Worm (Caenorhabditis elegans): ENCODE data around the gene C25F9.13.

C25F9.13 gene

DNA sequence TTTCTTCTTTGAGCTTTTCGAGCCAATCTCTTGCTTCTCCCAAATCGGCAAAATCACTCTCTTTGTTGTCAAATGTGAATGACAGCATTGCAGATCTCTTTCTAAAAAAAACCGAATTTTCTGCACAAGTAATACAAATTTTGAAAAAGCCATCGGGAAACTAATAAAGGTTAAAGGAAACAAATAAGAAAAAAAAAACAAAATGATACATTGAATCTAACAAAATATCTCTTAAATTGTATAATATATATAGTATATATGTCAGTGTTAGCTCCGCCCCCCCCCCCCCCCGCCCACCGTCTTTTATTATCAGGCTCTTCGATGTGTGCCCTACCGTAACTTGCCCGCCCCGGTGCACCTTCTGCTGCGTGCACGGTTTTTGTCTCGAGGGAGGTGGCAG, 34.2 kb upstream of the C25F9.13 start, which contains the start of gene C25F9.11:
Gene C25F9.11 (minus strand): TSS at position 101 of the 400 bp plus-strand sequence.
- TF ChIP-seq dve-1 (tag; optimal IDR thresholded peaks at IDR 0.05) (no peak), unc-55 (GFP tag; optimal IDR thresholded peaks at IDR 0.05) (no peak), madf-2 (tag; optimal IDR thresholded peaks at IDR 0.05) (no peak), ceh-31 (tag; optimal IDR thresholded peaks at IDR 0.05) (no peak), sox-4 (tag; optimal IDR thresholded peaks at IDR 0.05) (no peak), che-1 (tag; optimal IDR thresholded peaks at IDR 0.05) (no peak), C38D4.7 (GFP tag; optimal IDR thresholded peaks at IDR 0.05) (no peak), pros-1 (tag; optimal IDR thresholded peaks at IDR 0.05) (no peak), nfya-1 (tag; optimal IDR thresholded peaks at IDR 0.05) (no peak), odd-2 (tag; optimal IDR thresholded peaks at IDR 0.05) (no peak), T23F11.4 (GFP tag; optimal IDR thresholded peaks at IDR 0.05) (no peak), ztf-16 (tag; optimal IDR thresholded peaks at IDR 0.05) (no peak), elt-2 (tag; optimal IDR thresholded peaks at IDR 0.05) (no peak), hlh-13 (GFP tag; optimal IDR thresholded peaks at IDR 0.05) (no peak)

DNA sequence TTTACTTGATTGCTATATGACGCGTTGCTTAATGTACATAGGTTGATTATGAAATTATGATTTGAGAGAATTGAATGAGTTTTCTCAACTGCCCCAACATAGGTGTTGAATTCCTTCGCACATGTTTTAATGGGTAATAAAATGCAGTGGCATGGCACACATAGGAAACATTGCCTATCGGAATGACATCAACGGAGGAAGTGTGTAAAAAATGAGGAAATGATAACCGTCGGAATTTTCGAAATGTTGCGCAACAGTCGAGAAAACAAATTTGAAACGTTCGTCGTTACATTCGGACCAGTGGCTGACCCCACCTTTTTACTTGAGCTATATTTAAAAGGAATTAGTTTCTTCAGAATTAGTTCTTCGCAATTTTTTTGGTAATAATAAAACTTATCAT, 33.2 kb upstream of the C25F9.13 start:
- TF ChIP-seq hlh-13 (GFP tag; optimal IDR thresholded peaks at IDR 0.05) (no peak), sox-2 (GFP tag; IDR thresholded peaks at IDR 0.05) (no peak), ceh-48 (tag; optimal IDR thresholded peaks at IDR 0.05) (no peak), ceh-9 (tag; optimal IDR thresholded peaks at IDR 0.05) (no peak), Y22D7AL.16 (tag; optimal IDR thresholded peaks at IDR 0.05) (no peak), pha-2 (tag; optimal IDR thresholded peaks at IDR 0.05) (no peak), ceh-14 (tag; optimal IDR thresholded peaks at IDR 0.05) (no peak), sdc-2 (tag; optimal IDR thresholded peaks at IDR 0.05) (no peak), hlh-30 (tag; optimal IDR thresholded peaks at IDR 0.05; ENCODE audit: insufficient read depth) (no peak), nhr-11 (tag; optimal IDR thresholded peaks at IDR 0.05) (no peak), npax-4 (tag; optimal IDR thresholded peaks at IDR 0.05) (no peak), ceh-6 (GFP tag; optimal IDR thresholded peaks at IDR 0.05) (no peak), elt-2 (tag; optimal IDR thresholded peaks at IDR 0.05) (no peak), che-1 (tag; optimal IDR thresholded peaks at IDR 0.05) (no peak), fax-1 (tag; optimal IDR thresholded peaks at IDR 0.05) (no peak), pqm-1 (tag; optimal IDR thresholded peaks at IDR 0.05) (no peak), elt-4 (tag; optimal IDR thresholded peaks at IDR 0.05) (no peak)

DNA sequence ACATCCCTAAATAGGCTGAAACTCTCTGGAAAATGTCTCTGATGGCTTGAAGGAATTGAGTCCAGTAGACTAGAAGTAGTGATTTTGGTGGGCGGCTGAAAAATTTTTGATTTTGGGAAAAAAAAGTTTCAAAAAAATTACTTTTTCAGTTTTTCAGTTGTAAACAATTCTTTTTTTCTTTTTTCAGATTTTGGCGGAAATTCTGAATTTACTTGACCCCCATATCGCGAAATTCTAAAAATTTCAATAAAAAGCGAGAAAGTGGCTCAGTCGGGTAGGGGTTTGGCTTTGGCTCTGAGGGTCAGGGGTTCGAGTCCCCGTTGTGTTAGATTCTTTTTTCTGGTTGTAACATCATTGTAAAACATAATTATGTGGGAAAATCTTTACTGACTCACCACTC, 32.3 kb upstream of the C25F9.13 start, which contains the start of gene srw-85:
Gene srw-85 (minus strand): TSS at position 101 of the 400 bp plus-strand sequence.
- TF ChIP-seq ceh-6 (GFP tag; optimal IDR thresholded peaks at IDR 0.05) (no peak), odd-2 (tag; optimal IDR thresholded peaks at IDR 0.05) (no peak), elt-2 (tag; optimal IDR thresholded peaks at IDR 0.05) (no peak), mec-3 (tag; optimal IDR thresholded peaks at IDR 0.05; ENCODE audit: borderline replicate concordance) (no peak), dve-1 (tag; optimal IDR thresholded peaks at IDR 0.05) (no peak), ceh-45 (GFP tag; IDR thresholded peaks at IDR 0.05) (no peak), nhr-232 (tag; optimal IDR thresholded peaks at IDR 0.05) (no peak), unc-55 (GFP tag; optimal IDR thresholded peaks at IDR 0.05) (no peak), ceh-30 (tag; optimal IDR thresholded peaks at IDR 0.05) (no peak), dmd-4 (tag; optimal IDR thresholded peaks at IDR 0.05; ENCODE audit: borderline replicate concordance) (no peak), elt-4 (tag; optimal IDR thresholded peaks at IDR 0.05) (no peak), syd-9 (tag; optimal IDR thresholded peaks at IDR 0.05) (no peak), ceh-2 (tag; optimal IDR thresholded peaks at IDR 0.05) (no peak), ceh-22 (tag; optimal IDR thresholded peaks at IDR 0.05) (no peak), ama-1 (optimal IDR thresholded peaks at IDR 0.05) (no peak), nfya-1 (tag; optimal IDR thresholded peaks at IDR 0.05) (no peak), fax-1 (tag; optimal IDR thresholded peaks at IDR 0.05) (no peak)

DNA sequence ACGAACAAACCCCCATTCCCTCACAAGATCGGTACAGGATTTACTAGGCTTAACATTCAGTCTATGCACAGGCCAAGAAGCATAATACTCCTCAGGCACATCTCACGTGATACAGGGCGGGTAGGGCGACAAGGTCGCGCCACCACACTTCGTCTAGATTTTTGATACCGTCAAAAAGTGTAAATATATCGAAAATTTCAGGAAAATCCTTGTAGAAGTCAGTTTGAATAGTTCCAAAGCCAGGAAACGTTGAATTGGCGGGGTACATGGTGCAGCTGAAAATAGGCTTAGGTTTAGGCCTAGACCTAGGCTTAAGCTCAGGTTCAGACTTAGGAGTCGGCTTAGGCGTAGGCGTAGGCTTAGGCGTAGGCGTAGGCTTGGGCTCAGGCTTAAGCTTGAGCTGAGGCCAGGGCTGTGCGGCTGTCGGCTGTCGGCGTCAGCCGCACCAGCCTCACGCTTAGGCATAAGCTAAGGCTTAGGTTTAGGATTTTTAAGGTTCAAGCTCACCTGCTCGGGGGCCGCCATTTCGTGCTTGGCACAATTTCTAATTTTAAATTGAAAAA, 31.6 kb upstream of the C25F9.13 start:
- TF ChIP-seq C08G9.2 (tag; optimal IDR thresholded peaks at IDR 0.05) (peak; percentile 21), C38D4.7 (GFP tag; optimal IDR thresholded peaks at IDR 0.05) (peak; percentile 45), dmd-4 (tag; optimal IDR thresholded peaks at IDR 0.05; ENCODE audit: borderline replicate concordance) (no peak), gmeb-2 (tag; optimal IDR thresholded peaks at IDR 0.05) (peak; percentile 23), hlh-30 (tag; optimal IDR thresholded peaks at IDR 0.05; ENCODE audit: insufficient read depth) (peak; percentile 7)
